Worm (Caenorhabditis elegans): ENCODE results near the gene F43E2.6.

DNA sequence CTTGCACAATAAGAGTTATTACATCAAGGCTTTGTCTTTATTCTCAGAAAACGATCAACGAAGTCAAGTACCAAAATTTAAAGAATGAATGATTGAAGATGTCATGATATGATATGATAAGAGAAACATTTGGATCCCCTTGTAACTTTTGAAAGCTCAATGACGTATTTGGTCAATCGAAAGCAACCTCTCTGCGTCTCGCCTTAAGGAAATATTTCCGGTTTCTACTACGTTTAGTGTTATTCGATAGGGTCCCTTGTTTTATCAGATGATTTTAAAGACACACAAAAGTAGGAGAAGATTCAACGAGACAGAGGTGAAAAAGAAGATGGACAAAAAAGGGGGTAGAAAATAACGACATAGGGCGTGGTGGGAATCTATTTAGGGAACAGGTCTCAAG is 44.6 kb upstream of the F43E2.6 start:
- TF ChIP-seq C17E4.6 (GFP tag; IDR thresholded peaks at IDR 0.05) = no peak
- TF ChIP-seq F39B2.1 (GFP tag; IDR thresholded peaks at IDR 0.05) = no peak
- no peak for TF ChIP-seq aptf-2 (GFP tag; conservative IDR thresholded peaks at IDR 0.05)
- no peak for TF ChIP-seq C06A6.2 (GFP tag; conservative IDR thresholded peaks at IDR 0.05)
- no peak for TF ChIP-seq Y53F4B.3 (GFP tag; IDR thresholded peaks at IDR 0.05)
- no peak for TF ChIP-seq pha-4 (tag; optimal IDR thresholded peaks at IDR 0.05)
- TF ChIP-seq lsl-1 (GFP tag; optimal IDR thresholded peaks at IDR 0.05) = no peak
- TF ChIP-seq ceh-27 (GFP tag; optimal IDR thresholded peaks at IDR 0.05) = no peak
- TF ChIP-seq ama-1 (optimal IDR thresholded peaks at IDR 0.05) = no peak
- TF ChIP-seq ama-1 (GFP tag; optimal IDR thresholded peaks at IDR 0.05) = no peak
- no peak for TF ChIP-seq snpc-4 (GFP tag; optimal IDR thresholded peaks at IDR 0.05)
- TF ChIP-seq snpc-4 (tag; optimal IDR thresholded peaks at IDR 0.05) = no peak

Data from whole organism, young adult.